Worm (Caenorhabditis elegans) whole organism, young adult: ENCODE data around the gene F19F10.3.

Source experiments
- F22D6.2 ChIP-seq: sonication (generic microtip); optimal IDR thresholded peaks from 2 replicates; lab custom pipeline; 2016; ENCODE audit warnings: mild to moderate bottlenecking, missing genetic modification characterization, missing compliant biosample characterization
- F57C9.4 ChIP-seq: sonication (generic microtip); optimal IDR thresholded peaks from 2 replicates; lab custom pipeline; 2017; ENCODE audit warnings: mild to moderate bottlenecking, missing genetic modification characterization, missing compliant biosample characterization
- akir-1 ChIP-seq: fragments of 200-800 bp; sonication (Bioruptor generic); optimal IDR thresholded peaks from 2 replicates; lab custom pipeline; 2018; ENCODE audit warnings: mild to moderate bottlenecking, missing genetic modification characterization, moderate library complexity, missing compliant biosample characterization
- ama-1 ChIP-seq, 3 experiments: fragments of 150-350 bp in 1 of 3; sonication (generic microtip) in 2 of 3; optimal IDR thresholded peaks; 2 replicates each; lab custom pipeline; 2014 to 2018; ENCODE audit warnings: missing biosample characterization in 2 of 3, missing genetic modification characterization in 2 of 3, missing genetic modification reagents in 2 of 3
- aptf-3 ChIP-seq: fragments of 200-800 bp; sonication (Bioruptor generic); IDR thresholded peaks from 2 replicates; pipeline ENCODE4 v1.3.6; 2022; ENCODE audit warnings: missing genetic modification characterization, missing compliant biosample characterization
- cebp-1 ChIP-seq, 2 experiments: fragments of 200-800 bp in 1 of 2; sonication (Bioruptor generic) in 1 of 2; sonication (generic microtip) in 1 of 2; IDR thresholded peaks in 1 of 2; optimal IDR thresholded peaks in 1 of 2; 2 replicates each; pipeline versions ENCODE4 v1.3.6 to Lab custom; 2017 to 2022; ENCODE audit warnings: missing compliant biosample characterization in 2 of 2, missing genetic modification characterization in 2 of 2, mild to moderate bottlenecking in 1 of 2, missing genetic modification reagents in 1 of 2, moderate library complexity in 1 of 2
- dpl-1 ChIP-seq: fragments of 150-350 bp; optimal IDR thresholded peaks from 2 replicates; lab custom pipeline; 2014; ENCODE audit warnings: missing biosample characterization, missing genetic modification reagents, missing genetic modification characterization
- let-526 ChIP-seq: fragments of 200-800 bp; sonication (Bioruptor generic); IDR thresholded peaks from 2 replicates; pipeline ENCODE4 v1.3.6; 2022; ENCODE audit warnings: missing genetic modification reagents, missing genetic modification characterization, missing compliant biosample characterization
- let-607 ChIP-seq, 2 experiments: fragments of 200-800 bp in 1 of 2; sonication (Bioruptor generic) in 1 of 2; sonication (generic microtip) in 1 of 2; optimal IDR thresholded peaks; 2 replicates each; lab custom pipeline; 2016 to 2018; ENCODE audit warnings: mild to moderate bottlenecking in 2 of 2, missing compliant biosample characterization in 2 of 2, missing genetic modification characterization in 2 of 2, moderate library complexity in 2 of 2, missing genotype in 1 of 2
- nfya-2 ChIP-seq: fragments of 200-800 bp; sonication (Bioruptor generic); IDR thresholded peaks from 2 replicates; pipeline ENCODE4 v1.3.6; 2022; ENCODE audit warnings: missing genetic modification reagents, missing genetic modification characterization, missing compliant biosample characterization
- unc-62 ChIP-seq: fragments of 150-350 bp; optimal IDR thresholded peaks from 2 replicates; lab custom pipeline; 2014; ENCODE audit warnings: missing biosample characterization, missing genetic modification reagents, missing genetic modification characterization

ce11 chrV:7575563-7575962 lies 23.6 kb downstream of the F19F10.3 start, which contains the start of the genes snu-66 and ints-9:
- TF ChIP-seq nfya-2 (GFP tag; lab: Robert Waterston, UW) (no peak), cebp-1 (GFP tag; IDR thresholded peaks at IDR 0.05; lab: Robert Waterston, UW) (no peak), cebp-1 (tag; optimal IDR thresholded peaks at IDR 0.05; lab: Kevin White, UChicago) (peak; percentile 45), let-607 (tag; optimal IDR thresholded peaks at IDR 0.05; lab: Kevin White, UChicago) (no peak), ama-1 (optimal IDR thresholded peaks at IDR 0.05; lab: Kevin White, UChicago) (no peak), ama-1 (GFP tag; optimal IDR thresholded peaks at IDR 0.05; lab: Kevin White, UChicago) (no peak), aptf-3 (no peak), unc-62 (GFP tag; lab: Kevin White, UChicago) (no peak), F57C9.4 (tag; lab: Kevin White, UChicago) (no peak), akir-1 (no peak), dpl-1 (GFP tag; lab: Kevin White, UChicago) (no peak), F22D6.2 (tag; lab: Kevin White, UChicago) (no peak), let-526 (GFP tag; lab: Robert Waterston, UW) (no peak)
